Fruit fly (Drosophila melanogaster) whole organism, prepupa: Measurements from ENCODE around the gene ncd.
A peak's percentile ranks its signal among the peaks of the same experiment; 100 is the strongest.

ENCODE experiments used
- Blimp-1 ChIP-seq: fragments of 200-800 bp; sonication (Bioruptor generic); optimal IDR thresholded peaks from 3 replicates; lab custom pipeline; 2017; ENCODE audit warnings: missing biosample characterization, missing genetic modification characterization, mild to moderate bottlenecking, moderate library complexity, missing genetic modification reagents
- CG10631 ChIP-seq: fragments of 200-800 bp; sonication (Bioruptor generic); optimal IDR thresholded peaks from 2 replicates; lab custom pipeline; 2016; ENCODE audit warnings: missing biosample characterization, missing genetic modification characterization
- CG10669 ChIP-seq: fragments of 200-800 bp; sonication (Bioruptor generic); optimal IDR thresholded peaks from 3 replicates; lab custom pipeline; 2018; ENCODE audit warnings: missing biosample characterization, mild to moderate bottlenecking, missing genetic modification characterization, moderate library complexity
- CG11294 ChIP-seq: fragments of 200-800 bp; sonication (Bioruptor generic); IDR thresholded peaks from 2 replicates; pipeline ENCODE4 v1.3.6; 2022; ENCODE audit warnings: missing biosample characterization, missing genetic modification characterization
- CG11762 ChIP-seq: fragments of 200-800 bp; sonication (Bioruptor generic); optimal IDR thresholded peaks from 3 replicates; lab custom pipeline; 2016; ENCODE audit warnings: missing biosample characterization, missing genetic modification characterization; ENCODE audit not compliant: insufficient read depth
- CG11902 ChIP-seq: fragments of 200-800 bp; sonication (Bioruptor generic); optimal IDR thresholded peaks from 3 replicates; lab custom pipeline; 2016; ENCODE audit warnings: missing biosample characterization, missing genetic modification characterization
- CG15336 ChIP-seq: fragments of 200-800 bp; sonication (Bioruptor generic); IDR thresholded peaks from 2 replicates; pipeline ENCODE4 v1.3.6; 2022; ENCODE audit warnings: missing biosample characterization, missing genetic modification characterization
- CG1621 ChIP-seq: fragments of 200-800 bp; sonication (Bioruptor generic); optimal IDR thresholded peaks from 3 replicates; lab custom pipeline; 2018; ENCODE audit warnings: missing biosample characterization, mild to moderate bottlenecking, missing genetic modification characterization
- CG16779 ChIP-seq: fragments of 200-800 bp; sonication (Bioruptor generic); optimal IDR thresholded peaks from 3 replicates; lab custom pipeline; 2017; ENCODE audit warnings: missing biosample characterization, mild to moderate bottlenecking, missing genetic modification characterization
- CG3032 ChIP-seq: fragments of 200-800 bp; optimal IDR thresholded peaks from 2 replicates; lab custom pipeline; 2019; ENCODE audit warnings: missing biosample characterization, mild to moderate bottlenecking, missing genetic modification characterization, moderate library complexity
- CG31627 ChIP-seq: fragments of 200-800 bp; sonication (Bioruptor generic); optimal IDR thresholded peaks from 3 replicates; lab custom pipeline; 2016; ENCODE audit warnings: missing biosample characterization, missing genetic modification characterization
- CG34406 ChIP-seq: fragments of 200-800 bp; sonication (Bioruptor generic); optimal IDR thresholded peaks from 3 replicates; lab custom pipeline; 2016; ENCODE audit warnings: missing biosample characterization, missing genetic modification characterization
- CG3919 ChIP-seq: fragments of 200-800 bp; sonication (Bioruptor generic); optimal IDR thresholded peaks from 3 replicates; lab custom pipeline; 2016; ENCODE audit warnings: missing biosample characterization, missing genetic modification characterization
- CG4318 ChIP-seq: fragments of 200-800 bp; sonication (Bioruptor generic); optimal IDR thresholded peaks from 3 replicates; lab custom pipeline; 2017; ENCODE audit warnings: missing biosample characterization, mild to moderate bottlenecking, missing genetic modification characterization
- CG6276 ChIP-seq: fragments of 200-800 bp; sonication (Bioruptor generic); optimal IDR thresholded peaks from 2 replicates; lab custom pipeline; 2017; ENCODE audit warnings: missing biosample characterization, mild to moderate bottlenecking, missing genetic modification characterization
- CG6808 ChIP-seq: fragments of 200-800 bp; sonication (Bioruptor generic); optimal IDR thresholded peaks from 3 replicates; lab custom pipeline; 2017; ENCODE audit warnings: missing biosample characterization, missing genetic modification characterization, mild to moderate bottlenecking, moderate library complexity, missing genetic modification reagents
- CG7368 ChIP-seq: fragments of 200-800 bp; sonication (Bioruptor generic); optimal IDR thresholded peaks from 3 replicates; lab custom pipeline; 2016; ENCODE audit warnings: missing biosample characterization, missing genetic modification characterization
- CG8632 ChIP-seq: fragments of 200-800 bp; sonication (Bioruptor generic); optimal IDR thresholded peaks from 3 replicates; lab custom pipeline; 2016; ENCODE audit warnings: missing biosample characterization, missing genetic modification characterization
- CG9139 ChIP-seq: fragments of 200-800 bp; sonication (Bioruptor generic); optimal IDR thresholded peaks from 3 replicates; lab custom pipeline; 2017; ENCODE audit warnings: missing biosample characterization, mild to moderate bottlenecking, missing genetic modification characterization
- Eip75B ChIP-seq: fragments of 200-800 bp; sonication (Bioruptor generic); optimal IDR thresholded peaks from 3 replicates; lab custom pipeline; 2016; ENCODE audit warnings: missing biosample characterization, missing genetic modification characterization
- Eip78C ChIP-seq: fragments of 200-800 bp; sonication (Bioruptor generic); peaks from one replicate; lab custom pipeline; 2016; ENCODE audit warnings: missing biosample characterization, missing genetic modification characterization
- Ets21C ChIP-seq: fragments of 200-800 bp; sonication (Bioruptor generic); optimal IDR thresholded peaks from 3 replicates; lab custom pipeline; 2016; ENCODE audit warnings: missing biosample characterization, missing genetic modification characterization
- Ets96B ChIP-seq: fragments of 200-800 bp; optimal IDR thresholded peaks from 2 replicates; lab custom pipeline; 2019; ENCODE audit warnings: missing biosample characterization, mild to moderate bottlenecking, missing genetic modification characterization, moderate library complexity
- Gug ChIP-seq: fragments of 200-800 bp; sonication (Bioruptor generic); IDR thresholded peaks from 2 replicates; pipeline ENCODE4 v1.3.6; 2022; ENCODE audit warnings: missing biosample characterization, missing genetic modification characterization
- Hr38 ChIP-seq: sonication (Bioruptor generic); optimal IDR thresholded peaks from 2 replicates; lab custom pipeline; 2016; ENCODE audit warnings: missing biosample characterization, missing genetic modification characterization
- Hr39 ChIP-seq: fragments of 200-800 bp; sonication (Bioruptor generic); optimal IDR thresholded peaks from 2 replicates; lab custom pipeline; 2016; ENCODE audit warnings: missing biosample characterization, missing genetic modification characterization
- Hr4 ChIP-seq: fragments of 200-800 bp; sonication (Bioruptor generic); optimal IDR thresholded peaks from 3 replicates; lab custom pipeline; 2016; ENCODE audit warnings: missing biosample characterization, missing genetic modification characterization
- Lpt ChIP-seq: fragments of 200-800 bp; sonication (Bioruptor generic); optimal IDR thresholded peaks from 3 replicates; lab custom pipeline; 2016; ENCODE audit warnings: missing biosample characterization, missing genetic modification characterization
- Met ChIP-seq: fragments of 200-800 bp; sonication (Bioruptor generic); optimal IDR thresholded peaks from 3 replicates; lab custom pipeline; 2016; ENCODE audit warnings: missing biosample characterization, missing genetic modification characterization
- OdsH ChIP-seq: fragments of 200-800 bp; sonication (Bioruptor generic); optimal IDR thresholded peaks from 3 replicates; lab custom pipeline; 2016; ENCODE audit warnings: missing biosample characterization, missing genetic modification characterization
- Smox ChIP-seq: fragments of 200-800 bp; sonication (Bioruptor generic); optimal IDR thresholded peaks from 3 replicates; lab custom pipeline; 2016; ENCODE audit warnings: missing biosample characterization, missing genetic modification characterization
- Sox102F ChIP-seq: fragments of 200-800 bp; sonication (Bioruptor generic); optimal IDR thresholded peaks from 2 replicates; lab custom pipeline; 2016; ENCODE audit warnings: missing biosample characterization, mild to moderate bottlenecking, missing genetic modification characterization
- Sox14 ChIP-seq: fragments of 200-800 bp; sonication (Bioruptor generic); optimal IDR thresholded peaks from 3 replicates; lab custom pipeline; 2016; ENCODE audit warnings: missing biosample characterization, missing genetic modification characterization
- Sox15 ChIP-seq: fragments of 200-800 bp; sonication (Bioruptor generic); optimal IDR thresholded peaks from 3 replicates; lab custom pipeline; 2016; ENCODE audit warnings: missing biosample characterization, missing genetic modification characterization
- achi ChIP-seq: fragments of 200-800 bp; sonication (Bioruptor generic); optimal IDR thresholded peaks from 3 replicates; lab custom pipeline; 2016; ENCODE audit warnings: missing biosample characterization, missing genetic modification characterization
- acj6 ChIP-seq: fragments of 200-800 bp; sonication (Bioruptor generic); optimal IDR thresholded peaks from 3 replicates; lab custom pipeline; 2016; ENCODE audit warnings: missing biosample characterization, missing genetic modification characterization
- cyc ChIP-seq: fragments of 200-800 bp; sonication (Bioruptor generic); optimal IDR thresholded peaks from 3 replicates; lab custom pipeline; 2016; ENCODE audit warnings: missing biosample characterization, missing genetic modification characterization
- dac ChIP-seq: fragments of 200-800 bp; sonication (Bioruptor generic); optimal IDR thresholded peaks from 2 replicates; lab custom pipeline; 2017; ENCODE audit warnings: missing biosample characterization, mild to moderate bottlenecking, missing genetic modification characterization
- dsx ChIP-seq: fragments of 200-800 bp; optimal IDR thresholded peaks from 3 replicates; lab custom pipeline; 2019; ENCODE audit warnings: missing biosample characterization, mild to moderate bottlenecking, missing genetic modification characterization, moderate library complexity; ENCODE audit not compliant: poor library complexity, severe bottlenecking
- eg ChIP-seq: fragments of 200-800 bp; sonication (Bioruptor generic); IDR thresholded peaks from 3 replicates; pipeline ENCODE4 v1.3.6; 2022; ENCODE audit warnings: missing biosample characterization, missing genetic modification characterization
- fd59A ChIP-seq: fragments of 200-800 bp; sonication (Bioruptor generic); optimal IDR thresholded peaks from 2 replicates; lab custom pipeline; 2017; ENCODE audit warnings: missing biosample characterization, mild to moderate bottlenecking, missing genetic modification characterization, missing genetic modification reagents
- fkh ChIP-seq: fragments of 200-800 bp; sonication (Bioruptor generic); optimal IDR thresholded peaks from 3 replicates; lab custom pipeline; 2017; ENCODE audit warnings: missing biosample characterization, mild to moderate bottlenecking, missing genetic modification characterization, moderate library complexity
- lz ChIP-seq: fragments of 200-800 bp; sonication (Bioruptor generic); optimal IDR thresholded peaks from 3 replicates; lab custom pipeline; 2016; ENCODE audit warnings: missing biosample characterization, missing genetic modification characterization
- net ChIP-seq: fragments of 200-800 bp; sonication (Bioruptor generic); optimal IDR thresholded peaks from 3 replicates; lab custom pipeline; 2016; ENCODE audit warnings: missing biosample characterization, missing genetic modification characterization
- pdm3 ChIP-seq: fragments of 200-800 bp; sonication (Bioruptor generic); optimal IDR thresholded peaks from 3 replicates; lab custom pipeline; 2016; ENCODE audit warnings: missing biosample characterization, missing genetic modification characterization
- salr ChIP-seq, 2 experiments: fragments of 200-800 bp; sonication (Bioruptor generic); optimal IDR thresholded peaks; 3 replicates each; lab custom pipeline; 2016 to 2018; ENCODE audit warnings: missing biosample characterization in 2 of 2, missing genetic modification characterization in 2 of 2, mild to moderate bottlenecking in 1 of 2
- ss ChIP-seq, 2 experiments: fragments of 200-800 bp; sonication (Bioruptor generic); optimal IDR thresholded peaks; 2 replicates in 1 of 2; 3 replicates in 1 of 2; lab custom pipeline; 2017 to 2018; ENCODE audit warnings: mild to moderate bottlenecking in 2 of 2, missing biosample characterization in 2 of 2, missing genetic modification characterization in 2 of 2, moderate library complexity in 1 of 2
- topi ChIP-seq: fragments of 200-800 bp; sonication (Bioruptor generic); optimal IDR thresholded peaks from 3 replicates; lab custom pipeline; 2016; ENCODE audit warnings: missing biosample characterization, missing genetic modification characterization
- vri ChIP-seq: fragments of 200-800 bp; sonication (Bioruptor generic); optimal IDR thresholded peaks from 3 replicates; lab custom pipeline; 2016; ENCODE audit warnings: missing biosample characterization, mild to moderate bottlenecking, missing genetic modification characterization

ncd gene

dm6 chr3R:29773833-29774324 lies 33.0 kb downstream of the ncd start (continued):
- TF ChIP-seq fd59A, result peak; percentile 79
- peak; percentile 77 for TF ChIP-seq CG10631 (GFP tag; lab: Kevin White, UChicago)
- peak; percentile 80 for TF ChIP-seq CG31627
- TF ChIP-seq CG10669 (GFP tag; lab: Kevin White, UChicago), result peak; percentile 80
- peak; percentile 61 for TF ChIP-seq Ets96B
- peak; percentile 68 for TF ChIP-seq CG6276 (GFP tag; lab: Kevin White, UChicago)
- peak; percentile 87 for TF ChIP-seq pdm3 (GFP tag; lab: Kevin White, UChicago)
- TF ChIP-seq Ets21C, result peak; percentile 55

dm6 chr3R:29772795-29773331 lies 34.1 kb downstream of the ncd start:
- TF ChIP-seq net (GFP tag; lab: Kevin White, UChicago) (no peak), CG9139 (GFP tag; lab: Kevin White, UChicago) (peak; percentile 61), CG11902 (GFP tag; lab: Kevin White, UChicago) (no peak), CG3919 (peak; percentile 6), Ets21C (no peak), Sox102F (no peak), ss (GFP tag; optimal IDR thresholded peaks at IDR 0.05; lab: Kevin White, UChicago) (peak; percentile 53 to 76), vri (peak; percentile 67), CG6808 (peak; percentile 30), OdsH (GFP tag; lab: Kevin White, UChicago) (no peak), CG10669 (GFP tag; lab: Kevin White, UChicago) (no peak), CG34406 (GFP tag; lab: Kevin White, UChicago) (no peak), salr (GFP tag; optimal IDR thresholded peaks at IDR 0.05; lab: Kevin White, UChicago) (no peak), CG7368 (peak; percentile 27), CG31627 (no peak), CG15336 (GFP tag; lab: Robert Waterston, UW) (peak; percentile 63), dac (GFP tag; lab: Kevin White, UChicago) (no peak), acj6 (GFP tag; lab: Kevin White, UChicago) (no peak), Gug (GFP tag; lab: Robert Waterston, UW) (peak; percentile 51), CG4318 (GFP tag; lab: Kevin White, UChicago) (no peak), CG8632 (GFP tag; lab: Kevin White, UChicago) (no peak), dsx (GFP tag; lab: Kevin White, UChicago) (peak; percentile 13), Eip75B (GFP tag; lab: Kevin White, UChicago) (no peak), lz (GFP tag; lab: Kevin White, UChicago) (no peak), Hr4 (no peak), CG1621 (tag; lab: Kevin White, UChicago) (peak; percentile 24), CG16779 (no peak), Hr39 (no peak), CG11762 (GFP tag; lab: Kevin White, UChicago) (no peak), Ets96B (no peak), CG3032 (tag; lab: Kevin White, UChicago) (peak; percentile 28), cyc (GFP tag; lab: Kevin White, UChicago) (no peak), fkh (peak; percentile 83), eg (GFP tag; lab: Robert Waterston, UW) (peak; percentile 53; the same call in 1 of the 3 replicates), Hr38 (no peak), topi (GFP tag; lab: Kevin White, UChicago) (no peak), Met (GFP tag; lab: Kevin White, UChicago) (no peak), Sox14 (GFP tag; lab: Kevin White, UChicago) (peak; percentile 29), Sox15 (GFP tag; lab: Kevin White, UChicago) (no peak), pdm3 (GFP tag; lab: Kevin White, UChicago) (no peak), achi (GFP tag; lab: Kevin White, UChicago) (no peak), Smox (GFP tag; lab: Kevin White, UChicago) (no peak), CG11294 (peak; percentile 38; the same call in 1 of the 2 replicates), Blimp-1 (peak; percentile 76), CG6276 (GFP tag; lab: Kevin White, UChicago) (peak; percentile 49), Lpt (GFP tag; lab: Kevin White, UChicago) (peak; percentile 56), Eip78C (no peak)
